Fruit fly (Drosophila melanogaster) whole organism, embryonic: ENCODE results near the gene dgrn.
A peak's percentile ranks its signal among the peaks of the same experiment; 100 is the strongest.

Experiments used
- CG11093 ChIP-seq: fragments of 200-800 bp; sonication (Bioruptor generic); IDR thresholded peaks from 3 replicates; pipeline ENCODE4 v1.3.6; 2022; ENCODE audit warnings: missing biosample characterization, missing genetic modification characterization
- CG11723 ChIP-seq: fragments of 200-800 bp; sonication (Bioruptor generic); optimal IDR thresholded peaks from 2 replicates; lab custom pipeline; 2017; ENCODE audit warnings: missing biosample characterization, mild to moderate bottlenecking, missing genetic modification characterization
- CG12155 ChIP-seq: fragments of 200-800 bp; sonication (Bioruptor generic); optimal IDR thresholded peaks from 3 replicates; lab custom pipeline; 2016; ENCODE audit warnings: missing biosample characterization, missing genetic modification characterization
- CG14014 ChIP-seq: fragments of 200-800 bp; sonication (Bioruptor generic); IDR thresholded peaks from 2 replicates; pipeline ENCODE4 v1.3.6; 2022; ENCODE audit warnings: missing biosample characterization, missing genetic modification characterization
- CG14441 ChIP-seq: fragments of 200-800 bp; sonication (Bioruptor generic); IDR thresholded peaks from 2 replicates; pipeline ENCODE4 v1.3.6; 2022; ENCODE audit warnings: missing biosample characterization, missing genetic modification characterization
- CG14667 ChIP-seq: fragments of 200-800 bp; sonication (Bioruptor generic); IDR thresholded peaks from 2 replicates; pipeline ENCODE4 v1.3.6; 2022; ENCODE audit warnings: missing biosample characterization, missing genetic modification characterization
- CG15269 ChIP-seq: fragments of 200-800 bp; sonication (Bioruptor generic); optimal IDR thresholded peaks from 2 replicates; lab custom pipeline; 2018; ENCODE audit warnings: missing biosample characterization, mild to moderate bottlenecking, missing genetic modification characterization, moderate library complexity
- CG16815 ChIP-seq: fragments of 200-800 bp; sonication (Bioruptor generic); optimal IDR thresholded peaks from 3 replicates; lab custom pipeline; 2017; ENCODE audit warnings: missing biosample characterization, mild to moderate bottlenecking, missing genetic modification characterization
- CG18262 ChIP-seq: fragments of 200-800 bp; optimal IDR thresholded peaks from 3 replicates; lab custom pipeline; 2019; ENCODE audit warnings: missing biosample characterization, mild to moderate bottlenecking, missing genetic modification characterization, moderate library complexity
- CG30020 ChIP-seq: fragments of 200-800 bp; optimal IDR thresholded peaks from 2 replicates; lab custom pipeline; 2019; ENCODE audit warnings: missing biosample characterization, mild to moderate bottlenecking, missing genetic modification characterization, moderate library complexity
- CG3065 ChIP-seq: fragments of 200-800 bp; sonication (Bioruptor generic); optimal IDR thresholded peaks from 2 replicates; lab custom pipeline; 2016; ENCODE audit warnings: missing biosample characterization, missing genetic modification characterization
- CG31365 ChIP-seq: fragments of 200-800 bp; sonication (Bioruptor generic); optimal IDR thresholded peaks from 2 replicates; lab custom pipeline; 2018; ENCODE audit warnings: missing biosample characterization, mild to moderate bottlenecking, missing genetic modification characterization
- CG4404 ChIP-seq: fragments of 200-800 bp; sonication (Bioruptor generic); IDR thresholded peaks from 2 replicates; pipeline ENCODE4 v1.3.6; 2022; ENCODE audit warnings: missing biosample characterization, missing genetic modification characterization
- CG4820 ChIP-seq: fragments of 200-800 bp; sonication (Bioruptor generic); optimal IDR thresholded peaks from 3 replicates; lab custom pipeline; 2016; ENCODE audit warnings: missing biosample characterization, missing genetic modification characterization
- CG4854 ChIP-seq: fragments of 200-800 bp; sonication (Bioruptor generic); optimal IDR thresholded peaks from 2 replicates; lab custom pipeline; 2016; ENCODE audit warnings: missing biosample characterization, missing genetic modification characterization, inconsistent platforms
- CG8924 ChIP-seq: fragments of 200-800 bp; optimal IDR thresholded peaks from 3 replicates; lab custom pipeline; 2019; ENCODE audit warnings: missing biosample characterization, mild to moderate bottlenecking, missing genetic modification characterization, moderate library complexity
- Dbx ChIP-seq: fragments of 200-800 bp; sonication (Bioruptor generic); IDR thresholded peaks from 3 replicates; pipeline ENCODE4 v1.3.6; 2022; ENCODE audit warnings: missing biosample characterization, missing genetic modification characterization
- Deaf1 ChIP-seq: fragments of 200-800 bp; optimal IDR thresholded peaks from 3 replicates; lab custom pipeline; 2019; ENCODE audit warnings: missing biosample characterization, mild to moderate bottlenecking, missing genetic modification characterization, moderate library complexity
- Dfd ChIP-seq, 2 experiments: fragments of >200 bp; optimal IDR thresholded peaks; 2 replicates each; lab custom pipeline; 2017; ENCODE audit warnings: missing biosample characterization in 2 of 2, missing genetic modification characterization in 2 of 2
- Ets65A ChIP-seq: fragments of 200-800 bp; sonication (Bioruptor generic); peaks from one replicate; lab custom pipeline; 2016; ENCODE audit warnings: missing biosample characterization, missing genetic modification characterization
- Fer2 ChIP-seq: fragments of 200-800 bp; sonication (Bioruptor generic); optimal IDR thresholded peaks from 2 replicates; lab custom pipeline; 2018; ENCODE audit warnings: missing biosample characterization, mild to moderate bottlenecking, missing genetic modification characterization, moderate library complexity
- Fer3 ChIP-seq: fragments of 200-800 bp; sonication (Bioruptor generic); optimal IDR thresholded peaks from 2 replicates; lab custom pipeline; 2018; ENCODE audit warnings: missing biosample characterization, mild to moderate bottlenecking, missing genetic modification characterization, moderate library complexity
- Gug ChIP-seq: fragments of 200-800 bp; sonication (Bioruptor generic); IDR thresholded peaks from 4 replicates; pipeline ENCODE4 v1.3.6; 2022; ENCODE audit warnings: missing biosample characterization, missing genetic modification characterization
- HHEX ChIP-seq: fragments of 200-800 bp; sonication (Bioruptor generic); optimal IDR thresholded peaks from 3 replicates; lab custom pipeline; 2017; ENCODE audit warnings: missing biosample characterization, mild to moderate bottlenecking, missing genetic modification characterization, missing genetic modification reagents
- HmgZ ChIP-seq: fragments of 200-800 bp; sonication (Bioruptor generic); optimal IDR thresholded peaks from 2 replicates; lab custom pipeline; 2018; ENCODE audit warnings: missing biosample characterization, mild to moderate bottlenecking, missing genetic modification characterization
- Myb ChIP-seq: fragments of 200-800 bp; sonication (Bioruptor generic); optimal IDR thresholded peaks from 2 replicates; lab custom pipeline; 2016; ENCODE audit warnings: missing biosample characterization, missing genetic modification characterization
- Neu2 ChIP-seq: fragments of 200-800 bp; sonication (Bioruptor generic); optimal IDR thresholded peaks from 3 replicates; lab custom pipeline; 2016; ENCODE audit warnings: missing biosample characterization, missing genetic modification characterization, borderline replicate concordance
- Nf-YA ChIP-seq: fragments of 200-800 bp; sonication (Bioruptor generic); IDR thresholded peaks from 2 replicates; pipeline ENCODE4 v1.3.6; 2022; ENCODE audit warnings: missing biosample characterization, missing genetic modification characterization
- Opbp ChIP-seq: fragments of 200-800 bp; sonication (Bioruptor generic); IDR thresholded peaks from 3 replicates; pipeline ENCODE4 v1.3.6; 2022; ENCODE audit warnings: missing biosample characterization, missing genetic modification characterization; ENCODE audit not compliant: partially characterized antibody
- amos ChIP-seq: fragments of 200-800 bp; sonication (Bioruptor generic); IDR thresholded peaks from 2 replicates; pipeline ENCODE4 v1.3.6; 2022; ENCODE audit warnings: missing biosample characterization, missing genetic modification characterization; ENCODE audit not compliant: partially characterized antibody
- ci ChIP-seq: fragments of 200-800 bp; sonication (Bioruptor generic); IDR thresholded peaks from 3 replicates; pipeline ENCODE4 v1.3.6; 2022; ENCODE audit warnings: missing biosample characterization, missing genetic modification characterization
- crol ChIP-seq: fragments of 200-800 bp; sonication (Bioruptor generic); IDR thresholded peaks from 2 replicates; pipeline ENCODE4 v1.3.6; 2022; ENCODE audit warnings: missing biosample characterization, missing genetic modification characterization
- danr ChIP-seq: fragments of 200-800 bp; sonication (Bioruptor generic); IDR thresholded peaks from 2 replicates; pipeline ENCODE4 v1.3.6; 2022; ENCODE audit warnings: missing biosample characterization, missing genetic modification characterization
- dmrt99B ChIP-seq: fragments of 200-800 bp; sonication (Bioruptor generic); optimal IDR thresholded peaks from 2 replicates; lab custom pipeline; 2018; ENCODE audit warnings: missing biosample characterization, mild to moderate bottlenecking, missing genetic modification characterization, moderate library complexity
- ewg ChIP-seq: fragments of 200-800 bp; sonication (Bioruptor generic); optimal IDR thresholded peaks from 3 replicates; lab custom pipeline; 2017; ENCODE audit warnings: mild to moderate bottlenecking, missing biosample characterization, missing genetic modification reagents, missing genetic modification characterization
- fru ChIP-seq: fragments of >200 bp; optimal IDR thresholded peaks from 2 replicates; lab custom pipeline; 2017
- fu2 ChIP-seq: fragments of 200-800 bp; sonication (Bioruptor generic); optimal IDR thresholded peaks from 2 replicates; lab custom pipeline; 2016; ENCODE audit warnings: missing biosample characterization, missing genetic modification characterization
- gro ChIP-seq: fragments of 200-800 bp; sonication (Bioruptor generic); optimal IDR thresholded peaks from 2 replicates; lab custom pipeline; 2016; ENCODE audit warnings: missing biosample characterization, missing genetic modification characterization
- hb ChIP-seq: fragments of 200-800 bp; sonication (Bioruptor generic); IDR thresholded peaks from 3 replicates; pipeline ENCODE4 v1.3.6; 2022; ENCODE audit warnings: missing biosample characterization, missing genetic modification characterization; ENCODE audit not compliant: partially characterized antibody
- kay ChIP-seq: fragments of 200-800 bp; sonication (Bioruptor generic); optimal IDR thresholded peaks from 2 replicates; lab custom pipeline; 2016; ENCODE audit warnings: missing biosample characterization, missing genetic modification characterization
- lov ChIP-seq, 2 experiments: fragments of 200-800 bp in 1 of 2; fragments of >200 bp in 1 of 2; sonication (Bioruptor generic) in 1 of 2; IDR thresholded peaks in 1 of 2; optimal IDR thresholded peaks in 1 of 2; 2 replicates in 1 of 2; 3 replicates in 1 of 2; pipeline versions ENCODE4 v1.3.6 to Lab custom; 2017 to 2022; ENCODE audit warnings: missing biosample characterization in 1 of 2, missing genetic modification characterization in 1 of 2
- org-1 ChIP-seq: fragments of 200-800 bp; sonication (Bioruptor generic); optimal IDR thresholded peaks from 2 replicates; lab custom pipeline; 2017; ENCODE audit warnings: missing biosample characterization, missing genetic modification characterization
- otp ChIP-seq: fragments of 200-800 bp; sonication (Bioruptor generic); IDR thresholded peaks from 3 replicates; pipeline ENCODE4, ENCODE4 v1.3.6; 2022; ENCODE audit warnings: missing biosample characterization, missing genetic modification characterization
- p53 ChIP-seq: fragments of 200-800 bp; sonication (Bioruptor generic); optimal IDR thresholded peaks from 2 replicates; lab custom pipeline; 2016; ENCODE audit warnings: missing biosample characterization, missing genetic modification characterization
- pita ChIP-seq: fragments of 200-800 bp; sonication (Bioruptor generic); optimal IDR thresholded peaks from 2 replicates; lab custom pipeline; 2017; ENCODE audit warnings: missing biosample characterization, mild to moderate bottlenecking, missing genetic modification characterization
- schlank ChIP-seq: fragments of 200-800 bp; sonication (Bioruptor generic); optimal IDR thresholded peaks from 2 replicates; lab custom pipeline; 2018; ENCODE audit warnings: missing biosample characterization, mild to moderate bottlenecking, missing genetic modification characterization
- sqz ChIP-seq: fragments of 200-800 bp; sonication (Bioruptor generic); optimal IDR thresholded peaks from 3 replicates; lab custom pipeline; 2018; ENCODE audit warnings: missing biosample characterization, mild to moderate bottlenecking, missing genetic modification characterization
- twi ChIP-seq: fragments of 200-800 bp; optimal IDR thresholded peaks from 2 replicates; lab custom pipeline; 2019; ENCODE audit warnings: missing biosample characterization, mild to moderate bottlenecking, missing genetic modification characterization, moderate library complexity
- wek ChIP-seq: fragments of 200-800 bp; sonication (Bioruptor generic); optimal IDR thresholded peaks from 3 replicates; lab custom pipeline; 2018; ENCODE audit warnings: missing biosample characterization, mild to moderate bottlenecking, missing genetic modification characterization, moderate library complexity
- zen ChIP-seq: fragments of 200-800 bp; sonication (Bioruptor generic); optimal IDR thresholded peaks from 3 replicates; lab custom pipeline; 2018; ENCODE audit warnings: missing biosample characterization, mild to moderate bottlenecking, missing genetic modification characterization, moderate library complexity
- zen2 ChIP-seq: fragments of 200-800 bp; sonication (Bioruptor generic); IDR thresholded peaks from 3 replicates; pipeline ENCODE4 v1.3.6; 2022; ENCODE audit warnings: missing biosample characterization, missing genetic modification characterization; ENCODE audit not compliant: partially characterized antibody

dgrn gene

dm6 chr3R:5791497-5791896, 32.9 kb upstream of the dgrn start, which contains the start of gene Hpf1 (continued):
- TF ChIP-seq Nf-YA (GFP tag; lab: Robert Waterston, UW) (peak; percentile 93), CG15269 (peak; percentile 99), lov (optimal IDR thresholded peaks at IDR 0.05; lab: Kevin White, UChicago) (no peak), lov (GFP tag; IDR thresholded peaks at IDR 0.05; lab: Robert Waterston, UW) (peak; percentile 92), CG4854 (GFP tag; lab: Kevin White, UChicago) (peak; percentile 96), Deaf1 (tag; lab: Kevin White, UChicago) (peak; percentile 85), CG14441 (GFP tag; lab: Robert Waterston, UW) (peak; percentile 99), pita (GFP tag; lab: Kevin White, UChicago) (no peak), HmgZ (tag; lab: Kevin White, UChicago) (peak; percentile 99), Fer3 (tag; lab: Kevin White, UChicago) (peak; percentile 98), p53 (GFP tag; lab: Kevin White, UChicago) (peak; percentile 96), CG30020 (peak; percentile 85), CG14014 (GFP tag; lab: Robert Waterston, UW) (peak; percentile 98), HHEX (GFP tag; lab: Kevin White, UChicago) (peak; percentile 98), CG12155 (GFP tag; lab: Kevin White, UChicago) (peak; percentile 98), Dfd (GFP tag; optimal IDR thresholded peaks at IDR 0.05; lab: Kevin White, UChicago) (peak in 1 of 2 experiments; percentile 19), wek (GFP tag; lab: Kevin White, UChicago) (peak; percentile 99), crol (GFP tag; lab: Robert Waterston, UW) (peak; percentile 65), CG16815 (peak; percentile 98), zen2 (no peak), hb (GFP tag; lab: Robert Waterston, UW) (no peak), CG4404 (GFP tag; lab: Robert Waterston, UW) (peak; percentile 97), dmrt99B (tag; lab: Kevin White, UChicago) (peak; percentile 98), kay (GFP tag; lab: Kevin White, UChicago) (peak; percentile 96), CG14667 (GFP tag; lab: Robert Waterston, UW) (peak; percentile 96), Ets65A (GFP tag; lab: Kevin White, UChicago) (peak; percentile 100), sqz (GFP tag; lab: Kevin White, UChicago) (peak; percentile 91), gro (GFP tag; lab: Kevin White, UChicago) (peak; percentile 99), twi (tag; lab: Kevin White, UChicago) (peak; percentile 94), org-1 (GFP tag; lab: Kevin White, UChicago) (peak; percentile 97), Myb (GFP tag; lab: Kevin White, UChicago) (peak; percentile 92), CG11723 (GFP tag; lab: Kevin White, UChicago) (peak; percentile 95), otp (GFP tag; lab: Robert Waterston, UW) (peak; percentile 97), CG8924 (tag; lab: Kevin White, UChicago) (peak; percentile 98), ewg (peak; percentile 93), CG3065 (GFP tag; lab: Kevin White, UChicago) (peak; percentile 98), Neu2 (GFP tag; lab: Kevin White, UChicago) (peak; percentile 92), fu2 (GFP tag; lab: Kevin White, UChicago) (peak; percentile 99), schlank (tag; lab: Kevin White, UChicago) (peak; percentile 98), Dbx (GFP tag; lab: Robert Waterston, UW) (peak; percentile 98), fru (no peak), CG31365 (peak; percentile 90), amos (GFP tag; lab: Robert Waterston, UW) (no peak), danr (GFP tag; lab: Robert Waterston, UW) (peak; percentile 97), Fer2 (tag; lab: Kevin White, UChicago) (peak; percentile 98), zen (tag; lab: Kevin White, UChicago) (peak; percentile 97), CG11093 (GFP tag; lab: Robert Waterston, UW) (peak; percentile 98), Gug (GFP tag; lab: Robert Waterston, UW) (peak; percentile 98), CG4820 (GFP tag; lab: Kevin White, UChicago) (peak; percentile 97), Opbp (GFP tag; lab: Robert Waterston, UW) (peak; percentile 61; the same call in 1 of the 3 replicates), ci (GFP tag; lab: Robert Waterston, UW) (peak; percentile 98), CG18262 (tag; lab: Kevin White, UChicago) (peak; percentile 98)
